Worm (Caenorhabditis elegans) whole organism, L3 larva: ENCODE results near the gene Y46G5A.47.

ENCODE experiments used
- ZK546.5 ChIP-seq: sonication (generic microtip); optimal IDR thresholded peaks from 2 replicates; lab custom pipeline; 2017; ENCODE audit warnings: missing biosample characterization, missing genetic modification characterization
- ama-1 ChIP-seq: fragments of 150-350 bp; optimal IDR thresholded peaks from 2 replicates; lab custom pipeline; 2018
- ceh-9 ChIP-seq: sonication (generic microtip); optimal IDR thresholded peaks from 2 replicates; lab custom pipeline; 2018; ENCODE audit warnings: missing biosample characterization, missing genetic modification characterization
- egl-27 ChIP-seq: sonication (generic microtip); optimal IDR thresholded peaks from 4 replicates; lab custom pipeline; 2017; ENCODE audit warnings: missing biosample characterization, missing genetic modification reagents, missing genetic modification characterization
- elt-2 ChIP-seq: sonication (generic microtip); optimal IDR thresholded peaks from 2 replicates; lab custom pipeline; 2016; ENCODE audit warnings: missing genetic modification reagents, mild to moderate bottlenecking, missing genetic modification characterization, missing compliant biosample characterization
- fkh-10 ChIP-seq: sonication (generic microtip); optimal IDR thresholded peaks from 2 replicates; lab custom pipeline; 2017; ENCODE audit warnings: missing biosample characterization, missing genetic modification reagents, missing genetic modification characterization
- fos-1 ChIP-seq: fragments of 150-350 bp; optimal IDR thresholded peaks from 2 replicates; lab custom pipeline; 2014; ENCODE audit warnings: missing biosample characterization, missing genetic modification characterization
- hmg-11 ChIP-seq: sonication (generic microtip); optimal IDR thresholded peaks from 2 replicates; lab custom pipeline; 2016; ENCODE audit warnings: missing genetic modification characterization, missing compliant biosample characterization
- jun-1 ChIP-seq: fragments of 150-350 bp; optimal IDR thresholded peaks from 2 replicates; lab custom pipeline; 2014; ENCODE audit warnings: missing biosample characterization, missing genetic modification reagents, missing genetic modification characterization
- lin-39 ChIP-seq: fragments of 150-350 bp; optimal IDR thresholded peaks from 2 replicates; lab custom pipeline; 2018; ENCODE audit warnings: missing biosample characterization, missing genetic modification reagents, missing genetic modification characterization
- nhr-76 ChIP-seq: fragments of 150-350 bp; sonication (generic microtip); optimal IDR thresholded peaks from 5 replicates; lab custom pipeline; 2014; ENCODE audit warnings: missing biosample characterization, missing genetic modification characterization
- skn-1 ChIP-seq: fragments of 150-350 bp; optimal IDR thresholded peaks from 2 replicates; lab custom pipeline; 2014; ENCODE audit warnings: missing biosample characterization, missing genetic modification characterization
- zag-1 ChIP-seq: fragments of 150-350 bp; optimal IDR thresholded peaks from 2 replicates; lab custom pipeline; 2014; ENCODE audit warnings: missing biosample characterization, missing genetic modification characterization
- ztf-11 ChIP-seq: fragments of 150-350 bp; optimal IDR thresholded peaks from 2 replicates; lab custom pipeline; 2014; ENCODE audit warnings: missing biosample characterization, missing genetic modification characterization

DNA sequence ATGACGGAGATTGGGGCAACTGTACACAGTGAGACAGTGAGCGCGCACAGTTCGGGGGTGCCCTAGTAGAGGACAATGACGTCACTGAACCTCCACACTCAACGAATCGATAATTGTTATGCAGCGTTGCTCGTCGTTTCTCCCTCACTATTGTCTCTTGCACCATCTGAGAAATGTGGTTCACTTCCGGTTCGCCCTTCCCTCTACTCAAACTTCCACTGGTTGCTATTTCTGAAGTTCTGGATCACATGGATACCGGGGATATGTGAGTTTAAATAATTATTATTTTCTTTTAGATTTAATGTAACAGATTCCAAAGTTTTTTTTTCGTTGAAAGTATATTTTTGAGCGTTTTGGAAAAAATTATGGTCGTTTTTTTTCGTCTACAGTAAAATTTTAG lies 48.9 kb downstream of the Y46G5A.47 start, which contains the start of the genes Y46G5A.7 and Y46G5A.8:
- no peak for TF ChIP-seq fos-1
- TF ChIP-seq egl-27 (tag; lab: Kevin White, UChicago) = no peak
- no peak for TF ChIP-seq lin-39 (tag; lab: Kevin White, UChicago)
- no peak for TF ChIP-seq zag-1 (tag; lab: Kevin White, UChicago)
- no peak for TF ChIP-seq fkh-10
- no peak for TF ChIP-seq jun-1 (tag; lab: Kevin White, UChicago)
- TF ChIP-seq ama-1 (lab: Kevin White, UChicago) = no peak
- no peak for TF ChIP-seq ceh-9 (tag; lab: Kevin White, UChicago)
- no peak for TF ChIP-seq ztf-11 (tag; lab: Kevin White, UChicago)
- TF ChIP-seq nhr-76 = no peak
- no peak for TF ChIP-seq ZK546.5 (tag; lab: Kevin White, UChicago)
- TF ChIP-seq skn-1 (tag; lab: Kevin White, UChicago) = no peak
- TF ChIP-seq hmg-11 (tag; lab: Kevin White, UChicago) = no peak
- no peak for TF ChIP-seq elt-2
